Fruit fly (Drosophila melanogaster): Measurements from ENCODE around the gene CG7208.
A peak's percentile ranks its signal among the peaks of the same experiment; 100 is the strongest.

Gene CG7208

dm6 chr3R:18215300-18215699, 29.8 kb upstream of the CG7208 start (continued):
- TF ChIP-seq Sox102F (GFP tag; optimal IDR thresholded peaks at IDR 0.05) (peak; percentile 40), Sry-β (GFP tag; optimal IDR thresholded peaks at IDR 0.05) (no peak), CG15514 (GFP tag; optimal IDR thresholded peaks at IDR 0.05) (peak; percentile 69), nmo (GFP tag; optimal IDR thresholded peaks at IDR 0.05) (peak; percentile 4), eyg (GFP tag; optimal IDR thresholded peaks at IDR 0.05) (peak; percentile 15), BEAF-32 (GFP tag; optimal IDR thresholded peaks at IDR 0.05) (peak; percentile 70), tio (GFP tag; optimal IDR thresholded peaks at IDR 0.05) (peak; percentile 13), CG12219 (GFP tag; optimal IDR thresholded peaks at IDR 0.05) (no peak), Hr3 (GFP tag; optimal IDR thresholded peaks at IDR 0.05) (peak; percentile 1), CG10431 (GFP tag; optimal IDR thresholded peaks at IDR 0.05) (no peak), CG33557 (GFP tag; optimal IDR thresholded peaks at IDR 0.05) (no peak), Ssrp (tag; optimal IDR thresholded peaks at IDR 0.05) (peak; percentile 4), CG9817 (tag; optimal IDR thresholded peaks at IDR 0.05) (peak; percentile 26), Xbp1 (GFP tag; optimal IDR thresholded peaks at IDR 0.05) (peak; percentile 57), pum (GFP tag; optimal IDR thresholded peaks at IDR 0.05) (peak; percentile 24), bab2 (GFP tag; optimal IDR thresholded peaks at IDR 0.05) (peak; percentile 38), grau (tag; optimal IDR thresholded peaks at IDR 0.05) (no peak), CG11093 (GFP tag; IDR thresholded peaks at IDR 0.05) (no peak), Stat92E (GFP tag; optimal IDR thresholded peaks at IDR 0.05) (no peak), trem (tag; optimal IDR thresholded peaks at IDR 0.05) (peak; percentile 20), Atf-2 (GFP tag; optimal IDR thresholded peaks at IDR 0.05) (peak; percentile 40), CG8924 (tag; optimal IDR thresholded peaks at IDR 0.05) (no peak), Dp (GFP tag; optimal IDR thresholded peaks at IDR 0.05) (peak; percentile 48), al (GFP tag; IDR thresholded peaks at IDR 0.05) (0 out of 2 replicates have a peak, but pooled peaks have one; percentile 10), CG6689 (GFP tag; IDR thresholded peaks at IDR 0.05) (peak; percentile 87), CG1832 (GFP tag; optimal IDR thresholded peaks at IDR 0.05) (no peak), CG4404 (GFP tag; IDR thresholded peaks at IDR 0.05) (no peak), org-1 (GFP tag; optimal IDR thresholded peaks at IDR 0.05) (no peak), tin (GFP tag; optimal IDR thresholded peaks at IDR 0.05) (peak; percentile 54), CG2129 (GFP tag; IDR thresholded peaks at IDR 0.05; ENCODE audit: partially characterized antibody) (peak; percentile 47), CG7839 (tag; optimal IDR thresholded peaks at IDR 0.05) (peak; percentile 40), maf-S (GFP tag; optimal IDR thresholded peaks at IDR 0.05) (no peak), CG17912 (GFP tag; optimal IDR thresholded peaks at IDR 0.05) (no peak), ap (GFP tag; IDR thresholded peaks at IDR 0.05) (no peak), sens (GFP tag) (peak; percentile 84), Camta (GFP tag; optimal IDR thresholded peaks at IDR 0.05) (peak; percentile 28), Pdp1 (GFP tag; optimal IDR thresholded peaks at IDR 0.05) (peak in 1 of 2 experiments; percentile 40), CG14441 (GFP tag; IDR thresholded peaks at IDR 0.05) (no peak), cwo (GFP tag; optimal IDR thresholded peaks at IDR 0.05) (no peak), dati (GFP tag; IDR thresholded peaks at IDR 0.05) (no peak), E2f2 (GFP tag; IDR thresholded peaks at IDR 0.05) (peak; percentile 66), ttk (GFP tag; IDR thresholded peaks at IDR 0.05) (no peak), CrebB (tag; optimal IDR thresholded peaks at IDR 0.05) (no peak), pfk (GFP tag; optimal IDR thresholded peaks at IDR 0.05) (no peak), CG12942 (GFP tag; optimal IDR thresholded peaks at IDR 0.05) (peak; percentile 6), az2 (GFP tag; optimal IDR thresholded peaks at IDR 0.05) (peak; percentile 35), CG9609 (GFP tag; optimal IDR thresholded peaks at IDR 0.05) (peak; percentile 26), lilli (GFP tag; optimal IDR thresholded peaks at IDR 0.05) (peak; percentile 68), CG13296 (GFP tag; optimal IDR thresholded peaks at IDR 0.05) (no peak), CG9932 (GFP tag; IDR thresholded peaks at IDR 0.05) (peak; percentile 65), jumu (GFP tag; optimal IDR thresholded peaks at IDR 0.05) (peak; percentile 8)
